Worm (Caenorhabditis elegans) whole organism, L4 larva: ENCODE data around the gene R05F9.9.
A peak's percentile ranks its signal among the peaks of the same experiment; 100 is the strongest.

ENCODE experiments used
- F10B5.3 ChIP-seq: sonication (generic microtip); optimal IDR thresholded peaks from 2 replicates; lab custom pipeline; 2016; ENCODE audit warnings: mild to moderate bottlenecking, missing genetic modification characterization, missing compliant biosample characterization
- F44E2.7 ChIP-seq: fragments of 200-800 bp; sonication (Bioruptor generic); IDR thresholded peaks from 2 replicates; pipeline ENCODE4 v2.1.2; 2022; ENCODE audit warnings: missing genetic modification characterization, missing compliant biosample characterization
- F49E8.2 ChIP-seq: sonication (generic microtip); optimal IDR thresholded peaks from 2 replicates; lab custom pipeline; 2016; ENCODE audit warnings: missing compliant biosample characterization, mild to moderate bottlenecking, missing genetic modification characterization, borderline replicate concordance
- T20F7.1 ChIP-seq: fragments of 200-800 bp; sonication (Bioruptor generic); optimal IDR thresholded peaks from 2 replicates; lab custom pipeline; 2018; ENCODE audit warnings: mild to moderate bottlenecking, missing genetic modification characterization, missing compliant biosample characterization
- T26A8.4 ChIP-seq: fragments of 200-800 bp; sonication (Bioruptor generic); IDR thresholded peaks from 2 replicates; pipeline ENCODE4 v1.3.6; 2022; ENCODE audit warnings: missing genetic modification characterization, missing compliant biosample characterization
- aha-1 ChIP-seq: fragments of 150-350 bp; peaks from one replicate; lab custom pipeline; 2014; ENCODE audit warnings: missing biosample characterization, missing genetic modification characterization
- aly-2 ChIP-seq: sonication (generic microtip); optimal IDR thresholded peaks from 2 replicates; lab custom pipeline; 2018; ENCODE audit warnings: missing biosample characterization, missing genetic modification characterization
- ama-1 ChIP-seq: fragments of 150-350 bp; optimal IDR thresholded peaks from 2 replicates; lab custom pipeline; 2014; ENCODE audit warnings: inconsistent platforms, mixed read lengths
- arid-1 ChIP-seq: fragments of 200-800 bp; sonication (Bioruptor generic); conservative IDR thresholded peaks from 2 replicates; pipeline ENCODE4 v1.3.6; 2022; ENCODE audit warnings: missing genetic modification reagents, missing genetic modification characterization, missing compliant biosample characterization
- ceh-28 ChIP-seq: fragments of 150-350 bp; optimal IDR thresholded peaks from 2 replicates; lab custom pipeline; 2014; ENCODE audit warnings: missing biosample characterization, missing genetic modification reagents, missing genetic modification characterization
- ctbp-1 ChIP-seq: fragments of 200-800 bp; sonication (Bioruptor generic); IDR thresholded peaks from 2 replicates; pipeline ENCODE4 v1.3.6; 2022; ENCODE audit warnings: missing genetic modification reagents, missing genetic modification characterization, missing compliant biosample characterization
- daf-16 ChIP-seq, 3 experiments: sonication (generic microtip); optimal IDR thresholded peaks; 2 replicates each; lab custom pipeline; 2016 to 2017; ENCODE audit warnings: missing genetic modification characterization in 3 of 3, missing genetic modification reagents in 3 of 3, mild to moderate bottlenecking in 2 of 3, missing compliant biosample characterization in 2 of 3, missing biosample characterization in 1 of 3, moderate library complexity in 1 of 3
- daf-19 ChIP-seq: fragments of 200-800 bp; sonication (Bioruptor generic); conservative IDR thresholded peaks from 2 replicates; pipeline ENCODE4 v1.3.6; 2022; ENCODE audit warnings: missing genetic modification characterization, missing compliant biosample characterization
- dmd-6 ChIP-seq: fragments of 200-800 bp; sonication (Bioruptor generic); IDR thresholded peaks from 2 replicates; pipeline ENCODE4 v1.3.6; 2022; ENCODE audit warnings: missing genetic modification reagents, missing genetic modification characterization, missing compliant biosample characterization
- dmd-8 ChIP-seq: fragments of 200-800 bp; sonication (Bioruptor generic); IDR thresholded peaks from 2 replicates; pipeline ENCODE4 v1.3.6; 2022; ENCODE audit warnings: missing genetic modification characterization, missing compliant biosample characterization
- dmd-9 ChIP-seq: fragments of 200-800 bp; sonication (Bioruptor generic); IDR thresholded peaks from 2 replicates; pipeline ENCODE4 v1.3.6; 2022; ENCODE audit warnings: missing genetic modification reagents, missing genetic modification characterization, missing compliant biosample characterization
- dpl-1 ChIP-seq: fragments of 150-350 bp; optimal IDR thresholded peaks from 2 replicates; lab custom pipeline; 2014; ENCODE audit warnings: missing biosample characterization, missing genetic modification reagents, missing genetic modification characterization
- duxl-1 ChIP-seq: sonication (generic microtip); optimal IDR thresholded peaks from 2 replicates; lab custom pipeline; 2016; ENCODE audit warnings: mild to moderate bottlenecking, missing genetic modification characterization, moderate library complexity, missing compliant biosample characterization; ENCODE audit not compliant: poor library complexity
- dve-1 ChIP-seq: sonication (generic microtip); optimal IDR thresholded peaks from 2 replicates; lab custom pipeline; 2017; ENCODE audit warnings: antibody characterized with exemption, mild to moderate bottlenecking, missing genetic modification characterization, missing compliant biosample characterization; ENCODE audit not compliant: insufficient read depth
- egl-27 ChIP-seq: sonication (generic microtip); optimal IDR thresholded peaks from 3 replicates; lab custom pipeline; 2017; ENCODE audit warnings: missing biosample characterization, missing genetic modification reagents, missing genetic modification characterization
- fkh-10 ChIP-seq: fragments of 150-350 bp; optimal IDR thresholded peaks from 2 replicates; lab custom pipeline; 2014; ENCODE audit warnings: missing biosample characterization, missing genetic modification reagents, missing genetic modification characterization
- fos-1 ChIP-seq: fragments of 150-350 bp; optimal IDR thresholded peaks from 2 replicates; lab custom pipeline; 2014; ENCODE audit warnings: missing biosample characterization, missing genetic modification characterization
- hif-1 ChIP-seq, 2 experiments: sonication (generic microtip); optimal IDR thresholded peaks; 2 replicates each; lab custom pipeline; 2016 to 2017; ENCODE audit warnings: missing compliant biosample characterization in 2 of 2, missing genetic modification characterization in 2 of 2, missing genetic modification reagents in 2 of 2, missing genotype in 2 of 2, mild to moderate bottlenecking in 1 of 2
- hlh-11 ChIP-seq: fragments of 200-800 bp; sonication (Bioruptor generic); optimal IDR thresholded peaks from 2 replicates; lab custom pipeline; 2018; ENCODE audit warnings: mild to moderate bottlenecking, missing genetic modification characterization, missing compliant biosample characterization
- hlh-30 ChIP-seq: sonication (generic microtip); optimal IDR thresholded peaks from 2 replicates; lab custom pipeline; 2017; ENCODE audit warnings: antibody characterized with exemption, mild to moderate bottlenecking, missing genetic modification characterization, missing compliant biosample characterization; ENCODE audit not compliant: insufficient read depth
- jun-1 ChIP-seq: fragments of 150-350 bp; optimal IDR thresholded peaks from 2 replicates; lab custom pipeline; 2014; ENCODE audit warnings: missing biosample characterization, missing genetic modification reagents, missing genetic modification characterization
- lin-1 ChIP-seq: fragments of 200-800 bp; sonication (Bioruptor generic); IDR thresholded peaks from 2 replicates; pipeline ENCODE4 v1.3.6; 2022; ENCODE audit warnings: missing genetic modification reagents, missing genetic modification characterization, missing compliant biosample characterization
- lin-13 ChIP-seq: fragments of 150-350 bp; optimal IDR thresholded peaks from 2 replicates; lab custom pipeline; 2014; ENCODE audit warnings: missing biosample characterization, missing genetic modification reagents, missing genetic modification characterization
- lin-29 ChIP-seq: fragments of 200-800 bp; sonication (Bioruptor generic); IDR thresholded peaks from 2 replicates; pipeline ENCODE4 v1.3.6; 2022; ENCODE audit warnings: missing genetic modification reagents, missing genetic modification characterization, missing compliant biosample characterization
- lin-38 ChIP-seq: fragments of 200-800 bp; sonication (Bioruptor generic); IDR thresholded peaks from 2 replicates; pipeline ENCODE4 v1.3.6; 2022; ENCODE audit warnings: missing genetic modification reagents, missing genetic modification characterization, missing compliant biosample characterization
- lsy-2 ChIP-seq, 2 experiments: fragments of 150-350 bp in 1 of 2; sonication (generic microtip) in 1 of 2; optimal IDR thresholded peaks; 2 replicates each; lab custom pipeline; 2014 to 2017; ENCODE audit warnings: missing biosample characterization in 2 of 2, missing genetic modification characterization in 2 of 2
- mdt-29 ChIP-seq: fragments of 200-800 bp; sonication (Bioruptor generic); IDR thresholded peaks from 2 replicates; pipeline ENCODE4 v1.3.6; 2022; ENCODE audit warnings: missing genetic modification reagents, missing genetic modification characterization, missing compliant biosample characterization
- mep-1 ChIP-seq: fragments of 150-350 bp; sonication (generic microtip); optimal IDR thresholded peaks from 3 replicates; lab custom pipeline; 2014; ENCODE audit warnings: missing biosample characterization, missing genetic modification characterization
- mes-2 ChIP-seq: sonication (generic microtip); optimal IDR thresholded peaks from 2 replicates; lab custom pipeline; 2016; ENCODE audit warnings: missing genotype, mild to moderate bottlenecking, missing genetic modification characterization, missing compliant biosample characterization; ENCODE audit not compliant: poor library complexity, severe bottlenecking
- nhr-102 ChIP-seq: sonication (generic microtip); optimal IDR thresholded peaks from 2 replicates; lab custom pipeline; 2016; ENCODE audit warnings: mild to moderate bottlenecking, missing genetic modification characterization, moderate library complexity, missing compliant biosample characterization
- nhr-11 ChIP-seq: fragments of 150-350 bp; optimal IDR thresholded peaks from 2 replicates; lab custom pipeline; 2014; ENCODE audit warnings: missing biosample characterization, missing genetic modification characterization
- nhr-48 ChIP-seq: sonication (generic microtip); optimal IDR thresholded peaks from 2 replicates; lab custom pipeline; 2016; ENCODE audit warnings: mild to moderate bottlenecking, missing genetic modification characterization, missing compliant biosample characterization
- nhr-76 ChIP-seq: fragments of 150-350 bp; optimal IDR thresholded peaks from 2 replicates; lab custom pipeline; 2014; ENCODE audit warnings: missing biosample characterization, missing genetic modification characterization
- nhr-77 ChIP-seq: fragments of 150-350 bp; optimal IDR thresholded peaks from 2 replicates; lab custom pipeline; 2014; ENCODE audit warnings: missing biosample characterization, missing genetic modification characterization
- pha-4 ChIP-seq, 2 experiments: fragments of 150-350 bp in 1 of 2; fragments of 200-800 bp in 1 of 2; sonication (Bioruptor generic) in 1 of 2; IDR thresholded peaks in 1 of 2; optimal IDR thresholded peaks in 1 of 2; 2 replicates each; pipeline versions ENCODE4 v1.3.6 to Lab custom; 2014 to 2022; ENCODE audit warnings: missing genetic modification characterization in 2 of 2, missing genetic modification reagents in 2 of 2, missing biosample characterization in 1 of 2, missing compliant biosample characterization in 1 of 2
- rbr-2 ChIP-seq: sonication (generic microtip); optimal IDR thresholded peaks from 2 replicates; lab custom pipeline; 2016; ENCODE audit warnings: missing genotype, missing genetic modification characterization, missing compliant biosample characterization
- set-16 ChIP-seq: fragments of 200-800 bp; sonication (Bioruptor generic); IDR thresholded peaks from 2 replicates; pipeline ENCODE4 v1.3.6; 2022; ENCODE audit warnings: missing genetic modification reagents, missing genetic modification characterization, missing compliant biosample characterization
- spr-1 ChIP-seq: sonication (generic microtip); optimal IDR thresholded peaks from 2 replicates; lab custom pipeline; 2016; ENCODE audit warnings: mild to moderate bottlenecking, missing genetic modification characterization, missing compliant biosample characterization
- spr-3 ChIP-seq: fragments of 200-800 bp; sonication (Bioruptor generic); optimal IDR thresholded peaks from 2 replicates; lab custom pipeline; 2018; ENCODE audit warnings: mild to moderate bottlenecking, missing genetic modification characterization, missing compliant biosample characterization
- unc-62 ChIP-seq, 3 experiments: fragments of 150-350 bp in 1 of 3; sonication (generic microtip); optimal IDR thresholded peaks in 2 of 3; peaks in 1 of 3; 1 replicate in 1 of 3; 2 replicates in 2 of 3; lab custom pipeline; 2014 to 2017; ENCODE audit warnings: missing biosample characterization in 3 of 3, missing genetic modification characterization in 3 of 3, missing genetic modification reagents in 3 of 3, missing genotype in 1 of 3
- zag-1 ChIP-seq: fragments of 150-350 bp; optimal IDR thresholded peaks from 2 replicates; lab custom pipeline; 2014; ENCODE audit warnings: missing biosample characterization, missing genetic modification characterization
- zfp-2 ChIP-seq: sonication (generic microtip); optimal IDR thresholded peaks from 2 replicates; lab custom pipeline; 2016; ENCODE audit warnings: mild to moderate bottlenecking, missing genetic modification characterization, missing compliant biosample characterization
- ztf-7 ChIP-seq: fragments of 150-350 bp; optimal IDR thresholded peaks from 2 replicates; lab custom pipeline; 2014; ENCODE audit warnings: missing biosample characterization, missing genetic modification characterization

The R05F9.9 gene

ce11 chrII:4902035-4902434, at the start of gene R05F9.9:
TSS of gene R05F9.9 (minus strand) at chrII:4902100.
- TF ChIP-seq dmd-9 (no peak), dpl-1 (GFP tag; lab: Kevin White, UChicago) (peak; percentile 54), zag-1 (no peak), mep-1 (tag; lab: Kevin White, UChicago) (peak; percentile 70), hif-1 (tag; optimal IDR thresholded peaks at IDR 0.05; lab: Kevin White, UChicago) (no peak), arid-1 (GFP tag; lab: Robert Waterston, UW) (0 out of 2 replicates have a peak, but pooled peaks have one; percentile 10), T20F7.1 (GFP tag; lab: Kevin White, UChicago) (peak; percentile 66), aha-1 (tag; lab: Kevin White, UChicago) (peak; percentile 49), lin-13 (peak; percentile 46), nhr-76 (tag; lab: Kevin White, UChicago) (no peak), zfp-2 (tag; lab: Kevin White, UChicago) (no peak), mdt-29 (GFP tag; lab: Robert Waterston, UW) (no peak), ceh-28 (tag; lab: Kevin White, UChicago) (no peak), fos-1 (tag; lab: Kevin White, UChicago) (no peak), dve-1 (tag; lab: Kevin White, UChicago) (peak; percentile 58), lin-1 (GFP tag; lab: Robert Waterston, UW) (no peak), lin-29 (GFP tag; lab: Robert Waterston, UW) (no peak), dmd-6 (GFP tag; lab: Robert Waterston, UW) (no peak), mes-2 (tag; lab: Kevin White, UChicago) (peak; percentile 68), spr-3 (GFP tag; lab: Kevin White, UChicago) (no peak), fkh-10 (GFP tag; lab: Kevin White, UChicago) (no peak), daf-16 (GFP tag; optimal IDR thresholded peaks at IDR 0.05; lab: Kevin White, UChicago) (no peak), daf-16 (tag; optimal IDR thresholded peaks at IDR 0.05; lab: Kevin White, UChicago) (peak; percentile 29), egl-27 (tag; lab: Kevin White, UChicago) (no peak), nhr-102 (peak; percentile 16), ama-1 (lab: Kevin White, UChicago) (peak; percentile 62), daf-19 (GFP tag; lab: Robert Waterston, UW) (0 out of 2 replicates have a peak, but pooled peaks have one; percentile 33), F10B5.3 (tag; lab: Kevin White, UChicago) (no peak), F44E2.7 (GFP tag; lab: Robert Waterston, UW) (no peak), lin-38 (GFP tag; lab: Robert Waterston, UW) (peak; percentile 77), hlh-11 (tag; lab: Kevin White, UChicago) (peak; percentile 5), T26A8.4 (GFP tag; lab: Robert Waterston, UW) (0 out of 2 replicates have a peak, but pooled peaks have one; percentile 13), hlh-30 (peak; percentile 43), unc-62 (GFP tag; optimal IDR thresholded peaks at IDR 0.05 in 1 of 2; lab: Kevin White, UChicago) (no peak), unc-62 (tag; optimal IDR thresholded peaks at IDR 0.05; lab: Kevin White, UChicago) (no peak), jun-1 (tag; lab: Kevin White, UChicago) (no peak), duxl-1 (tag; lab: Kevin White, UChicago) (no peak), dmd-8 (GFP tag; lab: Robert Waterston, UW) (no peak), spr-1 (tag; lab: Kevin White, UChicago) (peak; percentile 28), nhr-11 (no peak), set-16 (no peak), rbr-2 (tag; lab: Kevin White, UChicago) (peak; percentile 27), ztf-7 (tag; lab: Kevin White, UChicago) (no peak), nhr-48 (tag; lab: Kevin White, UChicago) (peak; percentile 1), ctbp-1 (GFP tag; lab: Robert Waterston, UW) (no peak), pha-4 (GFP tag; IDR thresholded peaks at IDR 0.05; lab: Robert Waterston, UW) (peak; percentile 22; the same call in 1 of the 2 replicates), pha-4 (tag; optimal IDR thresholded peaks at IDR 0.05; lab: Kevin White, UChicago) (no peak), F49E8.2 (tag; lab: Kevin White, UChicago) (peak; percentile 0), lsy-2 (tag; optimal IDR thresholded peaks at IDR 0.05; lab: Kevin White, UChicago) (peak in 1 of 2 experiments; percentile 75), aly-2 (tag; lab: Kevin White, UChicago) (no peak), nhr-77 (tag; lab: Kevin White, UChicago) (no peak)
